Worm (Caenorhabditis elegans) whole organism, late embryonic: Measurements from ENCODE around the gene srj-45.

Experiments used
- K02D7.2 ChIP-seq: sonication (generic microtip); optimal IDR thresholded peaks from 2 replicates; lab custom pipeline; 2017; ENCODE audit warnings: mild to moderate bottlenecking, missing genetic modification characterization, missing compliant biosample characterization
- K09A11.1 ChIP-seq: sonication (generic microtip); optimal IDR thresholded peaks from 2 replicates; lab custom pipeline; 2017; ENCODE audit warnings: antibody characterized with exemption, mild to moderate bottlenecking, missing genetic modification characterization, missing compliant biosample characterization; ENCODE audit not compliant: insufficient read depth
- T23F11.4 ChIP-seq: fragments of 200-800 bp; sonication (Bioruptor generic); optimal IDR thresholded peaks from 2 replicates; lab custom pipeline; 2018; ENCODE audit warnings: mild to moderate bottlenecking, missing genetic modification characterization, missing compliant biosample characterization
- Y22D7AL.16 ChIP-seq: sonication (generic microtip); optimal IDR thresholded peaks from 2 replicates; lab custom pipeline; 2016; ENCODE audit warnings: missing genetic modification characterization, missing compliant biosample characterization
- ceh-18 ChIP-seq: sonication (generic microtip); optimal IDR thresholded peaks from 2 replicates; lab custom pipeline; 2016; ENCODE audit warnings: missing genetic modification characterization, missing compliant biosample characterization
- ceh-2 ChIP-seq: sonication (generic microtip); optimal IDR thresholded peaks from 2 replicates; lab custom pipeline; 2016; ENCODE audit warnings: missing genotype, missing genetic modification characterization, missing compliant biosample characterization
- ceh-22 ChIP-seq: sonication (generic microtip); optimal IDR thresholded peaks from 2 replicates; lab custom pipeline; 2017; ENCODE audit warnings: missing biosample characterization, missing genetic modification characterization
- ceh-30 ChIP-seq: fragments of 150-350 bp; optimal IDR thresholded peaks from 2 replicates; lab custom pipeline; 2014; ENCODE audit warnings: missing biosample characterization, missing genetic modification characterization
- ceh-34 ChIP-seq: sonication (generic microtip); optimal IDR thresholded peaks from 2 replicates; lab custom pipeline; 2016; ENCODE audit warnings: mild to moderate bottlenecking, missing genetic modification characterization, missing compliant biosample characterization
- ceh-48 ChIP-seq: sonication (generic microtip); optimal IDR thresholded peaks from 2 replicates; lab custom pipeline; 2016; ENCODE audit warnings: missing genetic modification characterization, inconsistent platforms, missing compliant biosample characterization
- che-1 ChIP-seq: sonication (generic microtip); optimal IDR thresholded peaks from 2 replicates; lab custom pipeline; 2016; ENCODE audit warnings: mild to moderate bottlenecking, missing genetic modification characterization, missing compliant biosample characterization
- dmd-4 ChIP-seq: sonication (generic microtip); optimal IDR thresholded peaks from 2 replicates; lab custom pipeline; 2016; ENCODE audit warnings: borderline replicate concordance, missing genetic modification characterization, missing compliant biosample characterization
- dve-1 ChIP-seq: sonication (generic microtip); optimal IDR thresholded peaks from 2 replicates; lab custom pipeline; 2017; ENCODE audit warnings: antibody characterized with exemption, mild to moderate bottlenecking, missing genetic modification characterization, missing compliant biosample characterization
- elt-2 ChIP-seq: sonication (generic microtip); optimal IDR thresholded peaks from 2 replicates; lab custom pipeline; 2016; ENCODE audit warnings: missing genetic modification reagents, missing genetic modification characterization, missing compliant biosample characterization
- fax-1 ChIP-seq: sonication (generic microtip); optimal IDR thresholded peaks from 2 replicates; lab custom pipeline; 2016; ENCODE audit warnings: missing genotype, missing genetic modification characterization, missing compliant biosample characterization
- gmeb-2 ChIP-seq: sonication (generic microtip); optimal IDR thresholded peaks from 2 replicates; lab custom pipeline; 2016; ENCODE audit warnings: missing genetic modification characterization, inconsistent platforms, missing compliant biosample characterization
- hlh-15 ChIP-seq: sonication (generic microtip); optimal IDR thresholded peaks from 2 replicates; lab custom pipeline; 2016; ENCODE audit warnings: missing genetic modification characterization, missing compliant biosample characterization
- hlh-6 ChIP-seq: sonication (generic microtip); optimal IDR thresholded peaks from 2 replicates; lab custom pipeline; 2016; ENCODE audit warnings: missing genotype, missing genetic modification characterization, missing compliant biosample characterization
- madf-2 ChIP-seq: sonication (generic microtip); optimal IDR thresholded peaks from 2 replicates; lab custom pipeline; 2017; ENCODE audit warnings: missing genetic modification characterization, missing compliant biosample characterization
- odd-2 ChIP-seq: sonication (generic microtip); optimal IDR thresholded peaks from 2 replicates; lab custom pipeline; 2017; ENCODE audit warnings: antibody characterized with exemption, mild to moderate bottlenecking, missing genetic modification characterization, missing compliant biosample characterization
- pag-3 ChIP-seq: sonication (generic microtip); optimal IDR thresholded peaks from 2 replicates; lab custom pipeline; 2016; ENCODE audit warnings: missing compliant biosample characterization, missing genetic modification characterization, borderline replicate concordance
- pat-9 ChIP-seq: fragments of 200-800 bp; sonication (Bioruptor generic); optimal IDR thresholded peaks from 2 replicates; lab custom pipeline; 2018; ENCODE audit warnings: mild to moderate bottlenecking, missing genetic modification characterization, moderate library complexity, missing compliant biosample characterization
- pax-1 ChIP-seq: fragments of 150-350 bp; optimal IDR thresholded peaks from 2 replicates; lab custom pipeline; 2014; ENCODE audit warnings: missing biosample characterization, missing genetic modification characterization
- pha-2 ChIP-seq: sonication (generic microtip); optimal IDR thresholded peaks from 2 replicates; lab custom pipeline; 2017; ENCODE audit warnings: mild to moderate bottlenecking, missing genetic modification characterization, missing compliant biosample characterization
- pha-4 ChIP-seq: fragments of 150-350 bp; optimal IDR thresholded peaks from 2 replicates; lab custom pipeline; 2018; ENCODE audit warnings: missing biosample characterization, missing genetic modification reagents, missing genetic modification characterization
- ref-2 ChIP-seq: sonication (generic microtip); optimal IDR thresholded peaks from 2 replicates; lab custom pipeline; 2016; ENCODE audit warnings: missing genetic modification characterization, missing compliant biosample characterization
- rnt-1 ChIP-seq: sonication (generic microtip); optimal IDR thresholded peaks from 2 replicates; lab custom pipeline; 2016; ENCODE audit warnings: missing genetic modification characterization, missing compliant biosample characterization
- sox-2 ChIP-seq: fragments of 200-800 bp; sonication (Bioruptor generic); IDR thresholded peaks from 2 replicates; pipeline ENCODE4 v1.3.6; 2022; ENCODE audit warnings: missing genetic modification reagents, missing genetic modification characterization, missing compliant biosample characterization
- sox-4 ChIP-seq: sonication (generic microtip); optimal IDR thresholded peaks from 2 replicates; lab custom pipeline; 2017; ENCODE audit warnings: mild to moderate bottlenecking, missing genetic modification characterization, inconsistent platforms, missing compliant biosample characterization
- syd-9 ChIP-seq: sonication (generic microtip); optimal IDR thresholded peaks from 2 replicates; lab custom pipeline; 2016; ENCODE audit warnings: mild to moderate bottlenecking, missing genetic modification characterization, moderate library complexity, missing compliant biosample characterization
- unc-42 ChIP-seq: sonication (generic microtip); optimal IDR thresholded peaks from 2 replicates; lab custom pipeline; 2016; ENCODE audit warnings: missing genotype, missing genetic modification characterization, missing compliant biosample characterization
- unc-55 ChIP-seq: sonication (generic microtip); optimal IDR thresholded peaks from 2 replicates; lab custom pipeline; 2017; ENCODE audit warnings: missing biosample characterization, missing genetic modification reagents, missing genetic modification characterization
- unc-86 ChIP-seq: sonication (generic microtip); optimal IDR thresholded peaks from 2 replicates; lab custom pipeline; 2016; ENCODE audit warnings: missing genetic modification characterization, missing compliant biosample characterization
- ztf-16 ChIP-seq: sonication (generic microtip); optimal IDR thresholded peaks from 2 replicates; lab custom pipeline; 2017; ENCODE audit warnings: missing genetic modification characterization, missing compliant biosample characterization

The srj-45 gene

DNA sequence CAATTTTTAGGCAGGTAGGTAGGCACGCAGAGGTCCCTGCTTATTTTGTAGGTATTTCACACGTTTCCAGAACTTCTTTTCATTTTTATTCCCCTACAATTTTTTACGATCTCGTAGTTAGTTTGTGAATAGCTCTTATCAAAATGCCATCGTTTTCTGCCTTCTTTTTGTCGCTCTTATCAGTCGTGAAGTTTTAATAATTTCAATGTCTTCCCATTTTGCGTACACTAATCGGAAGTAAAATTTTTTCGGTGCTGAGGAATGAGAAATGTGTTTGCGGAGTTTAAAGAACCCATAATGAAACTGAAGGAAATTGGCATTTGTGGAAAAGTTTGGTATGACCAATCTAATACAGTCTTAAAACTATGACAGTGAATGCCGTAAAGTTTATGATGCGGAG is 44.0 kb upstream of the srj-45 start:
- TF ChIP-seq ceh-2 (tag; lab: Kevin White, UChicago) (no peak), unc-86 (tag; lab: Kevin White, UChicago) (no peak), odd-2 (tag; lab: Kevin White, UChicago) (no peak), gmeb-2 (tag; lab: Kevin White, UChicago) (no peak), elt-2 (tag; lab: Kevin White, UChicago) (peak; percentile 26), ztf-16 (no peak)

ce11 chrV:2879801-2880200 is 43.4 kb upstream of the srj-45 start, which contains the start of gene str-39:
str-39 (minus strand) TSS chrV:2879901.
- TF ChIP-seq ceh-30: no peak

DNA sequence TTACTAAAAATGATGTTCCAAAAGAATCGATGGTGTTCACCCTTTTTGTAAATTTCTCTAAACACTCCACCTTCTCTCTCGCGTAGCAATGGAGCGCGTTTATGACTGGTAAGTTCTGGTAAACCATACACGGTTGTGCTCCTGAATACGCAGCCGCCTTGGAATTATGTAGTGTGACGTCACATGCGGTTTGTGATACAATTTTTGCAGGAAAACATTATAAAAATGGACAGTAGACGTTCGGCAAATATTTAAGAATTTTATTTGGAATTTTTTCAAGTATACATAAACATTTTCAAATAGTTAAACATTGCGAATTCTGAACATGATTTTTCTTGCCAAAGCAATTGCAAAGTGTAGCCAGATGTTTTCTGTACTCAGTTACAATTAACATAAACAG is 41.1 kb upstream of the srj-45 start, which contains the start of gene F37B4.10:
Gene F37B4.10, minus strand, starts transcription at position 101 of the 400 bp plus-strand sequence.
- TF ChIP-seq ceh-22 (tag; lab: Kevin White, UChicago) (no peak), T23F11.4 (GFP tag; lab: Kevin White, UChicago) (no peak), ceh-30 (no peak), syd-9 (tag; lab: Kevin White, UChicago) (no peak), che-1 (tag; lab: Kevin White, UChicago) (no peak), hlh-15 (tag; lab: Kevin White, UChicago) (no peak), pax-1 (no peak), dve-1 (tag; lab: Kevin White, UChicago) (no peak), unc-55 (GFP tag; lab: Kevin White, UChicago) (no peak), pha-2 (no peak)

- no peak for TF ChIP-seq K09A11.1
- no peak for TF ChIP-seq ztf-16
- no peak for TF ChIP-seq madf-2 (tag; lab: Kevin White, UChicago)
- no peak for TF ChIP-seq ref-2 (tag; lab: Kevin White, UChicago)
- TF ChIP-seq ceh-18 (tag; lab: Kevin White, UChicago): no peak
- TF ChIP-seq pat-9 (tag; lab: Kevin White, UChicago): no peak
Observed at ce11 chrV:2876188-2876831, 39.9 kb upstream of the srj-45 start.

DNA sequence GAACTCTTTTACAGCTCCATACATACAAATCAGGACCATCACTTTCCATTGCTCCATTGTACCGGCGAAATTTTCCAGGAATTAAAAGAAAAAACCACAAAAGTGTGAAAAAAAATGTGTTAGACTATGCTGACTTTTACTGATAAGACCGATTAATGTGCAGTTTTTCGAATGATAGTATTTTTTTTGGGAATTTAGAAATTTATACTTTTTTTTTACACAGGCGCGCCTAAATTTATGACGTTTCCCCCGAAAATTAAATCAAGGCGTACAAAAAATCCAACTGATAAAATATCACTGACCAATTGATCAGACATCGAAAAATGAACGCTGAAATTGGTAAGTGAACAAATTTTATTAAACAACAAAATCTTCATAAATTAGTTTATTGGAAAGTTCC is 39.0 kb upstream of the srj-45 start, which contains the start of gene folt-2:
Gene folt-2, minus strand, starts transcription at position 179 of the 400 bp plus-strand sequence.
- TF ChIP-seq fax-1 (tag; lab: Kevin White, UChicago) (no peak), rnt-1 (tag; lab: Kevin White, UChicago) (no peak), unc-42 (tag; lab: Kevin White, UChicago) (no peak), elt-2 (tag; lab: Kevin White, UChicago) (no peak)

ce11 chrV:2872947-2873346 is 36.5 kb upstream of the srj-45 start:
- no peak for TF ChIP-seq sox-2 (GFP tag; lab: Robert Waterston, UW)

DNA sequence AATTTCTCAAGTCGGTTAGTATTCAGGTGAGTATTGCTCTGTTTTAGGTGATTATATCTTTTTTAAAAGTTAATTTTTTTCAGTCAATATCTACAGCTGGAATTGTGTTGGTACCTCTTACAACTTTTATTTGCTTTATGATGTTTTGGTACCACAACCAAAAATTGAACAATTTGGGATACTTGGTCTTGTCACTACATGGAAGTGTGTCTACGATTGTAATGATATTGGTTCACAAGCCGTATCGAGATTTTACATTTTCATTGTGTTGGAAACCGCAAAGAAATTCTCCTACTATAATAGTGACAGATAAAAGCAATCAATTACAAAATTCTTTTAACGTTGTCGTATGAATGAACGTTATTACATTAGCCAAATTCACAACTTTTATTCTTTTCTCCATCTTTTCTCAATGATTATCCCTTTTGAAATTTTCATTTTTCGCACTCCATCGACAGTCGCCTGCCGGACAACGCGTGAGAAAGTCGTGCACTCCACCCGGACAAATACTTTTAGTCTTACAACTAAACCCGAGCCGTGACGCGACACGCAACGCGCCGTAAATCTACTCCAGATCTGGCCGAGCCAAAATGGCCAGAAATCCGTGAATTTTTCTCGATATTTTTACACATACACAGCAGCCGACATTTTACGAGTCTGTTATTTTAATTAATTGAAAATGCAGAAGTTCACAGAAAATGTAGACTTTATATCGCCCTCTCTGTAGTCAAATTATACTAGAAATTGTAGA is 35.5 kb upstream of the srj-45 start:
- TF ChIP-seq ceh-2 (tag; lab: Kevin White, UChicago) (no peak), dmd-4 (tag; lab: Kevin White, UChicago) (no peak), hlh-15 (tag; lab: Kevin White, UChicago) (no peak), K02D7.2 (tag; lab: Kevin White, UChicago) (no peak), ceh-34 (tag; lab: Kevin White, UChicago) (no peak), sox-4 (tag; lab: Kevin White, UChicago) (no peak), rnt-1 (tag; lab: Kevin White, UChicago) (no peak), ceh-48 (tag; lab: Kevin White, UChicago) (no peak), odd-2 (tag; lab: Kevin White, UChicago) (no peak), pag-3 (no peak), gmeb-2 (tag; lab: Kevin White, UChicago) (no peak), fax-1 (tag; lab: Kevin White, UChicago) (no peak), pha-4 (tag; lab: Kevin White, UChicago) (no peak), Y22D7AL.16 (tag; lab: Kevin White, UChicago) (no peak), hlh-6 (tag; lab: Kevin White, UChicago) (no peak)
